Worm (Caenorhabditis elegans): ENCODE measurements around the gene F59B2.15.

ce11 chrIII:9002545-9002944 is at the start of gene F59B2.15, which contains the start of gene zif-1:
- TF ChIP-seq F13H6.1 (tag; optimal IDR thresholded peaks at IDR 0.05) (no peak), syd-9 (tag; optimal IDR thresholded peaks at IDR 0.05) (no peak), ceh-19 (GFP tag; optimal IDR thresholded peaks at IDR 0.05) (no peak), sox-4 (tag; optimal IDR thresholded peaks at IDR 0.05) (no peak), ets-4 (tag; optimal IDR thresholded peaks at IDR 0.05) (no peak), tbx-2 (tag; optimal IDR thresholded peaks at IDR 0.05) (no peak), pax-1 (tag; optimal IDR thresholded peaks at IDR 0.05) (no peak), elt-2 (tag; optimal IDR thresholded peaks at IDR 0.05) (no peak), unc-55 (GFP tag; optimal IDR thresholded peaks at IDR 0.05) (no peak), lim-6 (tag; optimal IDR thresholded peaks at IDR 0.05) (no peak), gmeb-2 (tag; optimal IDR thresholded peaks at IDR 0.05) (no peak), unc-42 (tag; optimal IDR thresholded peaks at IDR 0.05) (no peak)
